Fruit fly (Drosophila melanogaster) whole organism, embryonic: ENCODE measurements around the gene mgr.
A peak's percentile ranks its signal among the peaks of the same experiment; 100 is the strongest.

Source experiments
- Adf1 ChIP-seq: fragments of 200-800 bp; sonication (Bioruptor generic); IDR thresholded peaks from 2 replicates; pipeline ENCODE4 v1.3.6; 2022; ENCODE audit warnings: missing biosample characterization, missing genetic modification characterization
- Asciz ChIP-seq: fragments of 200-800 bp; sonication (Bioruptor generic); optimal IDR thresholded peaks from 2 replicates; lab custom pipeline; 2017; ENCODE audit warnings: missing biosample characterization, mild to moderate bottlenecking, missing genetic modification characterization, missing genetic modification reagents
- B-H2 ChIP-seq: fragments of 200-800 bp; sonication (Bioruptor generic); optimal IDR thresholded peaks from 2 replicates; lab custom pipeline; 2018; ENCODE audit warnings: missing biosample characterization, mild to moderate bottlenecking, missing genetic modification characterization
- Bgb ChIP-seq: fragments of 200-800 bp; sonication (Bioruptor generic); IDR thresholded peaks from 2 replicates; pipeline ENCODE4 v1.3.6; 2022; ENCODE audit warnings: missing biosample characterization, missing genetic modification characterization; ENCODE audit not compliant: partially characterized antibody
- Blimp-1 ChIP-seq: fragments of 200-800 bp; sonication (Bioruptor generic); optimal IDR thresholded peaks from 3 replicates; lab custom pipeline; 2018; ENCODE audit warnings: missing biosample characterization, missing genetic modification characterization, mild to moderate bottlenecking, moderate library complexity, missing genetic modification reagents
- C15 ChIP-seq: fragments of 200-800 bp; sonication (Bioruptor generic); IDR thresholded peaks from 3 replicates; pipeline ENCODE4 v1.3.6; 2022; ENCODE audit warnings: missing biosample characterization, missing genetic modification characterization
- CG12104 ChIP-seq: fragments of 200-800 bp; sonication (Bioruptor generic); optimal IDR thresholded peaks from 3 replicates; lab custom pipeline; 2016; ENCODE audit warnings: missing biosample characterization, missing genetic modification characterization
- CG13123 ChIP-seq: fragments of 200-800 bp; sonication (Bioruptor generic); optimal IDR thresholded peaks from 2 replicates; lab custom pipeline; 2016; ENCODE audit warnings: missing biosample characterization, missing genetic modification characterization
- CG15514 ChIP-seq: fragments of 200-800 bp; sonication (Bioruptor generic); optimal IDR thresholded peaks from 3 replicates; lab custom pipeline; 2017; ENCODE audit warnings: missing biosample characterization, missing genetic modification characterization, mild to moderate bottlenecking, moderate library complexity, missing genetic modification reagents
- CG15696 ChIP-seq: fragments of 200-800 bp; sonication (Bioruptor generic); optimal IDR thresholded peaks from 2 replicates; lab custom pipeline; 2019; ENCODE audit warnings: missing biosample characterization, mild to moderate bottlenecking, missing genetic modification characterization, moderate library complexity
- CG16863 ChIP-seq: fragments of 200-800 bp; sonication (Bioruptor generic); optimal IDR thresholded peaks from 3 replicates; lab custom pipeline; 2016; ENCODE audit warnings: missing biosample characterization, missing genetic modification characterization
- CG2129 ChIP-seq: fragments of 200-800 bp; sonication (Bioruptor generic); IDR thresholded peaks from 2 replicates; pipeline ENCODE4 v1.3.6; 2022; ENCODE audit warnings: missing biosample characterization, missing genetic modification characterization; ENCODE audit not compliant: partially characterized antibody
- CG3838 ChIP-seq: fragments of 200-800 bp; sonication (Bioruptor generic); optimal IDR thresholded peaks from 3 replicates; lab custom pipeline; 2016; ENCODE audit warnings: missing biosample characterization, missing genetic modification characterization
- CG7357 ChIP-seq: fragments of 200-800 bp; sonication (Bioruptor generic); IDR thresholded peaks from 3 replicates; pipeline ENCODE4 v1.3.6; 2022; ENCODE audit warnings: missing biosample characterization, missing genetic modification characterization
- CG7928 ChIP-seq: fragments of 200-800 bp; sonication (Bioruptor generic); optimal IDR thresholded peaks from 2 replicates; lab custom pipeline; 2017; ENCODE audit warnings: missing biosample characterization, mild to moderate bottlenecking, missing genetic modification characterization
- CG8290 ChIP-seq, 3 experiments: fragments of 200-800 bp; sonication (Bioruptor generic); optimal IDR thresholded peaks; 2 replicates each; lab custom pipeline; 2016 to 2019; ENCODE audit warnings: missing biosample characterization in 3 of 3, missing genetic modification characterization in 3 of 3, mild to moderate bottlenecking in 2 of 3, moderate library complexity in 1 of 3
- CG8359 ChIP-seq: fragments of 200-800 bp; sonication (Bioruptor generic); optimal IDR thresholded peaks from 2 replicates; lab custom pipeline; 2017; ENCODE audit warnings: missing biosample characterization, mild to moderate bottlenecking, missing genetic modification characterization, borderline replicate concordance
- CG8388 ChIP-seq: fragments of 200-800 bp; sonication (Bioruptor generic); optimal IDR thresholded peaks from 2 replicates; lab custom pipeline; 2019; ENCODE audit warnings: missing biosample characterization, mild to moderate bottlenecking, missing genetic modification characterization, moderate library complexity
- CG9797 ChIP-seq: fragments of 200-800 bp; sonication (Bioruptor generic); optimal IDR thresholded peaks from 3 replicates; lab custom pipeline; 2018; ENCODE audit warnings: missing biosample characterization, mild to moderate bottlenecking, missing genetic modification characterization
- CG9876 ChIP-seq: fragments of 200-800 bp; sonication (Bioruptor generic); optimal IDR thresholded peaks from 2 replicates; lab custom pipeline; 2016; ENCODE audit warnings: missing biosample characterization, missing genetic modification characterization
- CHES-1-like ChIP-seq: fragments of 200-800 bp; sonication (Bioruptor generic); optimal IDR thresholded peaks from 2 replicates; lab custom pipeline; 2016; ENCODE audit warnings: missing biosample characterization, missing genetic modification characterization
- CrebB ChIP-seq: fragments of 200-800 bp; sonication (Bioruptor generic); optimal IDR thresholded peaks from 3 replicates; lab custom pipeline; 2018; ENCODE audit warnings: missing biosample characterization, mild to moderate bottlenecking, missing genetic modification characterization
- D19B ChIP-seq: fragments of 200-800 bp; sonication (Bioruptor generic); optimal IDR thresholded peaks from 2 replicates; lab custom pipeline; 2017; ENCODE audit warnings: missing biosample characterization, mild to moderate bottlenecking, missing genetic modification characterization
- Dek ChIP-seq: fragments of 200-800 bp; sonication (Bioruptor generic); optimal IDR thresholded peaks from 3 replicates; lab custom pipeline; 2019; ENCODE audit warnings: missing biosample characterization, mild to moderate bottlenecking, missing genetic modification characterization, moderate library complexity
- Gug ChIP-seq: fragments of 200-800 bp; sonication (Bioruptor generic); IDR thresholded peaks from 4 replicates; pipeline ENCODE4 v1.3.6; 2022; ENCODE audit warnings: missing biosample characterization, missing genetic modification characterization
- NK7.1 ChIP-seq: fragments of 200-800 bp; sonication (Bioruptor generic); optimal IDR thresholded peaks from 3 replicates; lab custom pipeline; 2016; ENCODE audit warnings: missing biosample characterization, missing genetic modification characterization
- Neu2 ChIP-seq: fragments of 200-800 bp; sonication (Bioruptor generic); optimal IDR thresholded peaks from 3 replicates; lab custom pipeline; 2016; ENCODE audit warnings: missing biosample characterization, missing genetic modification characterization, borderline replicate concordance
- Nf-YA ChIP-seq: fragments of 200-800 bp; sonication (Bioruptor generic); IDR thresholded peaks from 2 replicates; pipeline ENCODE4 v1.3.6; 2022; ENCODE audit warnings: missing biosample characterization, missing genetic modification characterization
- Pdp1 ChIP-seq, 2 experiments: fragments of 200-800 bp; sonication (Bioruptor generic); optimal IDR thresholded peaks; 3 replicates each; lab custom pipeline; 2016; ENCODE audit warnings: missing biosample characterization in 2 of 2, missing genetic modification characterization in 2 of 2, mild to moderate bottlenecking in 1 of 2, moderate library complexity in 1 of 2
- Ssrp ChIP-seq: fragments of 200-800 bp; sonication (Bioruptor generic); optimal IDR thresholded peaks from 2 replicates; lab custom pipeline; 2018; ENCODE audit warnings: missing biosample characterization, mild to moderate bottlenecking, missing genetic modification characterization, moderate library complexity
- Taf1 ChIP-seq: fragments of 200-800 bp; sonication (Bioruptor generic); IDR thresholded peaks from 2 replicates; pipeline ENCODE4 v1.3.6; 2022; ENCODE audit warnings: missing biosample characterization, missing genetic modification characterization
- bowl ChIP-seq: fragments of 200-800 bp; sonication (Bioruptor generic); IDR thresholded peaks from 2 replicates; pipeline ENCODE4 v1.3.6; 2022; ENCODE audit warnings: missing biosample characterization, missing genetic modification characterization
- danr ChIP-seq: fragments of 200-800 bp; sonication (Bioruptor generic); IDR thresholded peaks from 2 replicates; pipeline ENCODE4 v1.3.6; 2022; ENCODE audit warnings: missing biosample characterization, missing genetic modification characterization
- dati ChIP-seq: fragments of 200-800 bp; sonication (Bioruptor generic); IDR thresholded peaks from 2 replicates; pipeline ENCODE4 v1.3.6; 2022; ENCODE audit warnings: missing biosample characterization, missing genetic modification characterization
- ems ChIP-seq: fragments of 200-800 bp; sonication (Bioruptor generic); optimal IDR thresholded peaks from 3 replicates; lab custom pipeline; 2016; ENCODE audit warnings: missing biosample characterization, missing genetic modification characterization
- eve ChIP-seq, 2 experiments: fragments of >200 bp; optimal IDR thresholded peaks; 2 replicates each; lab custom pipeline; 2017; ENCODE audit warnings: missing biosample characterization in 2 of 2, missing genetic modification characterization in 2 of 2
- exex ChIP-seq: fragments of 200-800 bp; sonication (Bioruptor generic); optimal IDR thresholded peaks from 4 replicates; lab custom pipeline; 2018; ENCODE audit warnings: missing biosample characterization, mild to moderate bottlenecking, missing genetic modification characterization, moderate library complexity
- fd96Cb ChIP-seq: fragments of 200-800 bp; sonication (Bioruptor generic); optimal IDR thresholded peaks from 2 replicates; lab custom pipeline; 2018; ENCODE audit warnings: missing biosample characterization, mild to moderate bottlenecking, missing genetic modification characterization, moderate library complexity
- gsb ChIP-seq: fragments of 200-800 bp; sonication (Bioruptor generic); IDR thresholded peaks from 2 replicates; pipeline ENCODE4 v1.3.6; 2022; ENCODE audit warnings: missing biosample characterization, missing genetic modification characterization
- lilli ChIP-seq: fragments of 200-800 bp; sonication (Bioruptor generic); optimal IDR thresholded peaks from 3 replicates; lab custom pipeline; 2016; ENCODE audit warnings: missing biosample characterization, missing genetic modification characterization
- nmo ChIP-seq: fragments of 200-800 bp; sonication (Bioruptor generic); optimal IDR thresholded peaks from 2 replicates; lab custom pipeline; 2018; ENCODE audit warnings: missing biosample characterization, mild to moderate bottlenecking, missing genetic modification characterization, moderate library complexity
- pan ChIP-seq, 4 experiments: fragments of >200 bp in 3 of 4; fragments of 200-800 bp in 1 of 4; sonication (Bioruptor generic) in 1 of 4; optimal IDR thresholded peaks in 3 of 4; IDR thresholded peaks in 1 of 4; 2 replicates each; pipeline versions ENCODE4 v1.3.6 to Lab custom; 2017 to 2022; ENCODE audit warnings: missing biosample characterization in 2 of 4, missing genetic modification characterization in 2 of 4, mixed read lengths in 1 of 4
- pfk ChIP-seq: fragments of 200-800 bp; sonication (Bioruptor generic); optimal IDR thresholded peaks from 2 replicates; lab custom pipeline; 2018; ENCODE audit warnings: missing biosample characterization, mild to moderate bottlenecking, missing genetic modification characterization, moderate library complexity
- sd ChIP-seq: fragments of 200-800 bp; sonication (Bioruptor generic); optimal IDR thresholded peaks from 3 replicates; lab custom pipeline; 2018; ENCODE audit warnings: missing biosample characterization, mild to moderate bottlenecking, missing genetic modification characterization, moderate library complexity
- sisA ChIP-seq: fragments of 200-800 bp; sonication (Bioruptor generic); IDR thresholded peaks from 2 replicates; pipeline ENCODE4 v1.3.6; 2022; ENCODE audit warnings: missing biosample characterization, missing genetic modification characterization
- stwl ChIP-seq: fragments of 200-800 bp; sonication (Bioruptor generic); optimal IDR thresholded peaks from 3 replicates; lab custom pipeline; 2018; ENCODE audit warnings: missing biosample characterization, mild to moderate bottlenecking, missing genetic modification characterization, moderate library complexity
- trem ChIP-seq: fragments of 200-800 bp; optimal IDR thresholded peaks from 3 replicates; lab custom pipeline; 2019; ENCODE audit warnings: missing biosample characterization, mild to moderate bottlenecking, missing genetic modification characterization, moderate library complexity
- ttk ChIP-seq: fragments of 200-800 bp; sonication (Bioruptor generic); IDR thresholded peaks from 2 replicates; pipeline ENCODE4 v2.1.2; 2022; ENCODE audit warnings: missing biosample characterization, missing genetic modification characterization
- zen2 ChIP-seq: fragments of 200-800 bp; sonication (Bioruptor generic); IDR thresholded peaks from 3 replicates; pipeline ENCODE4 v1.3.6; 2022; ENCODE audit warnings: missing biosample characterization, missing genetic modification characterization; ENCODE audit not compliant: partially characterized antibody

mgr gene

DNA sequence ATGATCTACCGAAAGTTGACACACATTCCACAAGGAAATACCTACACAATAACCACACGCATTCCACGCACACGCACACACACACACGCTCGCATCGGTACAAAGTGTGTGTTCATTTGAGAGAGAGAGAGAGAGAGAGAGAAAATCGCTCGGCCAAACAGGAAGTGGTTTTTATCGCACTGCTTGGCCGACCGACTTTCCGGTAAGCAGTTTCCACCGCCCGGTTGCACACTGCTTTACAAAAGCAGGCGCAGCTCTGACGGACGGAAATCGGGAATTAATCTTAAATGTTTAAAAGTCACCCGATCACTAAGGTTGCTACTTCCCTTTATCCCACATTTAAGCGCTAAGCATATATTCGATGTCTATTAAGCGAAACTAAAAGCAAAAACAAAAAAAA lies 16.9 kb downstream of the mgr start (continued):
- TF ChIP-seq CG7357 (GFP tag; lab: Robert Waterston, UW) (0 out of 3 replicates have a peak, but pooled peaks have one; percentile 31), C15 (GFP tag; lab: Robert Waterston, UW) (0 out of 3 replicates have a peak, but pooled peaks have one; percentile 53), CG15514 (peak; percentile 51), Pdp1 (GFP tag; optimal IDR thresholded peaks at IDR 0.05; lab: Kevin White, UChicago) (peak in 1 of 2 experiments; percentile 50), Dek (tag; lab: Kevin White, UChicago) (no peak), gsb (GFP tag; lab: Robert Waterston, UW) (0 out of 2 replicates have a peak, but pooled peaks have one; percentile 40), D19B (GFP tag; lab: Kevin White, UChicago) (no peak), NK7.1 (peak; percentile 65), CG13123 (no peak), CG3838 (GFP tag; lab: Kevin White, UChicago) (no peak), lilli (GFP tag; lab: Kevin White, UChicago) (no peak), CG16863 (GFP tag; lab: Kevin White, UChicago) (peak; percentile 17), sisA (GFP tag; lab: Robert Waterston, UW) (no peak), Adf1 (GFP tag; lab: Robert Waterston, UW) (no peak), CHES-1-like (no peak), pan (optimal IDR thresholded peaks at IDR 0.05; lab: Kevin White, UChicago) (no peak), pan (GFP tag; optimal IDR thresholded peaks at IDR 0.05 in 1 of 2, IDR thresholded peaks at IDR 0.05 in 1 of 2) (no peak), CG9876 (GFP tag; lab: Kevin White, UChicago) (peak; percentile 69), Neu2 (GFP tag; lab: Kevin White, UChicago) (peak; percentile 61), Nf-YA (GFP tag; lab: Robert Waterston, UW) (0 out of 2 replicates have a peak, but pooled peaks have one; percentile 34), Asciz (GFP tag; lab: Kevin White, UChicago) (peak; percentile 65), CrebB (peak; percentile 40), CG9797 (GFP tag; lab: Kevin White, UChicago) (no peak), CG15696 (peak; percentile 68), Blimp-1 (no peak), trem (peak; percentile 53), CG8290 (GFP tag; optimal IDR thresholded peaks at IDR 0.05; lab: Kevin White, UChicago) (peak; percentile 90), CG8290 (tag; optimal IDR thresholded peaks at IDR 0.05; lab: Kevin White, UChicago) (peak; percentile 83 to 96), Bgb (GFP tag; lab: Robert Waterston, UW) (no peak), ems (GFP tag; lab: Kevin White, UChicago) (no peak), fd96Cb (tag; lab: Kevin White, UChicago) (no peak), CG7928 (GFP tag; lab: Kevin White, UChicago) (no peak), nmo (GFP tag; lab: Kevin White, UChicago) (peak; percentile 63), ttk (GFP tag; lab: Robert Waterston, UW) (peak; percentile 65), exex (no peak), B-H2 (GFP tag; lab: Kevin White, UChicago) (no peak), Ssrp (tag; lab: Kevin White, UChicago) (peak; percentile 45), sd (tag; lab: Kevin White, UChicago) (no peak), dati (GFP tag; lab: Robert Waterston, UW) (peak; percentile 59; the same call in 1 of the 2 replicates), Gug (GFP tag; lab: Robert Waterston, UW) (peak; percentile 57; the same call in 2 of the 4 replicates), CG8388 (GFP tag; lab: Kevin White, UChicago) (peak; percentile 60), bowl (GFP tag; lab: Robert Waterston, UW) (no peak), CG12104 (GFP tag; lab: Kevin White, UChicago) (peak; percentile 57), zen2 (GFP tag; lab: Robert Waterston, UW) (no peak), CG2129 (GFP tag; lab: Robert Waterston, UW) (no peak), CG8359 (peak; percentile 78), stwl (tag; lab: Kevin White, UChicago) (peak; percentile 93), eve (GFP tag; optimal IDR thresholded peaks at IDR 0.05; lab: Kevin White, UChicago) (no peak), pfk (GFP tag; lab: Kevin White, UChicago) (peak; percentile 41), Taf1 (no peak), danr (GFP tag; lab: Robert Waterston, UW) (no peak)
